Worm (Caenorhabditis elegans): ENCODE results near the gene rgs-11.
"Not testable (repeated sequence)": the region's sequence is repeated elsewhere in the genome, so short reads cannot be mapped to it uniquely, and the experiment has no call there.

The rgs-11 gene

DNA sequence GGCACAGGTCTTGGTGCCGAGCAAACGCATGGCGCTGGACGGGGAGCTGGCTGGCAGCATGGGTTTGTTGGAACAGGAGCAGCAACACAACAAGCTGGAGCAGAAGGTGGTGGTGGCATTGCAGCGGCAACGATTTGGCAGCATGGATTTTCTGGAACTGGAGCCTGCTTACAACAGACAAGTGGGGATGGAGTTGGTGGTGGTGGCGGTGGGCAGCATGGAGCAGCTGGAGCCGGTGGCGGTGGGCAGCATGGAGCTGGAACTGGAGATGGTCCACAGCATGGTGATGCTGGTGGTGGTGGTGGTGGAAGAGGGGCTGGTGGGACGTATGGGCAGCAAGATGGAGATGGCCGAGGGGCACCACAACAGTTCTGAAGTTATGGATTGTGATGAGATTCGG is 3.5 kb upstream of the rgs-11 start:
- TF ChIP-seq alr-1 (tag; optimal IDR thresholded peaks at IDR 0.05) (no peak), F13H6.1 (tag; optimal IDR thresholded peaks at IDR 0.05) (no peak), mbf-1 (tag; optimal IDR thresholded peaks at IDR 0.05) (no peak), skn-1 (tag; optimal IDR thresholded peaks at IDR 0.05) (no peak), nhr-6 (tag; optimal IDR thresholded peaks at IDR 0.05) (no peak), unc-55 (GFP tag; optimal IDR thresholded peaks at IDR 0.05) (no peak), sma-3 (GFP tag; optimal IDR thresholded peaks at IDR 0.05) (no peak), unc-62 (GFP tag; optimal IDR thresholded peaks at IDR 0.05) (no peak), unc-39 (tag; optimal IDR thresholded peaks at IDR 0.05) (no peak), lin-11 (tag; optimal IDR thresholded peaks at IDR 0.05) (no peak), zag-1 (tag; optimal IDR thresholded peaks at IDR 0.05) (no peak), ztf-1 (GFP tag; conservative IDR thresholded peaks at IDR 0.05) (no peak), peb-1 (tag; optimal IDR thresholded peaks at IDR 0.05) (no peak), nhr-12 (tag; optimal IDR thresholded peaks at IDR 0.05) (no peak), blmp-1 (tag; optimal IDR thresholded peaks at IDR 0.05; ENCODE audit: insufficient read depth) (no peak)

DNA sequence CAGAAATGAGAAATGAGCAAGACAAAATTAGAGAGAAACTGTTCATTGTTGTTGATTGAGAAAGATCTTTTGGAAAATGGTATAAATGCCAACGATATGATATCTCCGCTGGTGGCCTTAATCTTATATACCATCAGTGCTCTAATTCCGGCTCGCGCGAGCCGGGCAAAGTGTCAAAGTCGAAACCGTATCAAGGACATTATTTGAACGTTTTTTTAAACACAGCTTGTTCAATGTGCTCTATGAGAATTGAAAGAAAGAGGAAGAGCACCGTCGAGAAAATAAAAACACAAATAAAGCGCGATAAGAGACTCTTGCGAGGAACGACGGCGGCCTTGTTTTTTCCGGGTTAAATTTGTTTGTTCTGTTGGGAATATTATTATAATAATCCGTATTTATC is 2.9 kb upstream of the rgs-11 start, which contains the start of gene idpp-3:
TSS of gene idpp-3 (minus strand) at position 101 of the 400 bp plus-strand sequence.
- TF ChIP-seq nhr-6 (tag; optimal IDR thresholded peaks at IDR 0.05) (no peak), F13H6.1 (tag; optimal IDR thresholded peaks at IDR 0.05) (no peak), C34F6.9 (tag; optimal IDR thresholded peaks at IDR 0.05) (no peak), R02D3.7 (tag; optimal IDR thresholded peaks at IDR 0.05) (no peak), sem-4 (tag; optimal IDR thresholded peaks at IDR 0.05) (no peak), nhr-129 (tag; optimal IDR thresholded peaks at IDR 0.05) (no peak), mab-5 (tag; optimal IDR thresholded peaks at IDR 0.05) (no peak), lin-11 (tag; optimal IDR thresholded peaks at IDR 0.05) (no peak)

DNA sequence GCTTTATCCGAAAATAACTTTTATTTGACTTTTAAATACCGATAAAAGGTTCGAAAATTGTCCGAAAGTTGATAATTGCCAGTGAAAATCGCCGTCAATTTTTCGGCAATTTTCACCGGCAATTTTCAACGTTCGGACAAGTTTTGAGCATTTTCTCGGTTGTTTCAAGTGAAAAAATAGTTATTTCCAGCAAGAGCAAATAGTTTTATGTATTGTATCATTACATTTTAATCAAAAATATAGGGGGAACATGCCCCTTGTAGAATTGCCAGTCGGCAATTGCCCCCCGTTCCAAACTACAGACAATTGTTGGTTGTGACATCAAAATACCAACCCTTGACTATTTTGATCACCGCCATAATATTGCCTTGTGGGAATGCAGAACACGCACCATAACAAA is 1.9 kb upstream of the rgs-11 start, which contains the start of gene rgs-10:
TSS of gene rgs-10 (plus strand) at position 301 of the 400 bp plus-strand sequence.
- TF ChIP-seq nhr-25 (tag; optimal IDR thresholded peaks at IDR 0.05): no peak
- no peak for TF ChIP-seq peb-1 (tag; optimal IDR thresholded peaks at IDR 0.05)

- TF ChIP-seq ceh-82 (tag; optimal IDR thresholded peaks at IDR 0.05) (no peak), nhr-21 (tag; optimal IDR thresholded peaks at IDR 0.05) (no peak), ceh-16 (tag; optimal IDR thresholded peaks at IDR 0.05) (no peak), sma-9 (GFP tag; optimal IDR thresholded peaks at IDR 0.05) (no peak), sma-9 (tag; optimal IDR thresholded peaks at IDR 0.05) (no peak), skn-1 (tag; optimal IDR thresholded peaks at IDR 0.05) (no peak), nhr-12 (tag; optimal IDR thresholded peaks at IDR 0.05) (no peak), ztf-11 (tag; optimal IDR thresholded peaks at IDR 0.05) (no peak), nhr-6 (tag; optimal IDR thresholded peaks at IDR 0.05) (no peak), ama-1 (optimal IDR thresholded peaks at IDR 0.05) (no peak), fos-1 (tag; optimal IDR thresholded peaks at IDR 0.05) (no peak), C34F6.9 (tag; optimal IDR thresholded peaks at IDR 0.05) (no peak), gmeb-1 (tag; optimal IDR thresholded peaks at IDR 0.05) (no peak), R02D3.7 (tag; optimal IDR thresholded peaks at IDR 0.05) (no peak), F13H6.1 (tag; optimal IDR thresholded peaks at IDR 0.05) (no peak), zag-1 (tag; optimal IDR thresholded peaks at IDR 0.05) (no peak)
Observed at ce11 chrX:14965761-14966160, 1.4 kb downstream of the rgs-11 start, which contains the start of gene F45B8.5. Gene F45B8.5 (plus strand): TSS chrX:14966061.

DNA sequence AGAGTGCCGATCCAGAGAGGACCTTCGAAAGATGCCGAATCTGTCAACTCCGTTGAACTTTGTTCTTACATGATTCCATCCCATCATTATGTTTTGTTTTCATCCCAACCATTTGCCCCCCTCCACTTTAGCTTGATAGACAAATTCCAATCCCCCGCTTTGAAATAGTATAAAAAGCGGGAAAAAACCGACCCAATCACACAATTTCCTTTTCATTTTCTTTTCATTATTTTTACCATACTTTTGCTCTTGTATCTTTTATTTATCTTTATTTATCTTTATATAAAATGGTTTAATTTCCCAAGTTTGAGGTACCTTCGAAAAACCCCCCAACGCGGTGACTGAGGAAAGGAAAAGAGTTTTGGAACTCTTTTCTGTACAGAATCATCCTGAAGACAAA is 2.2 kb downstream of the rgs-11 start, which contains the start of gene F20D1.22:
TSS of gene F20D1.22 (plus strand) at position 301 of the 400 bp plus-strand sequence.
- TF ChIP-seq gmeb-1, zag-1, nhr-23 (tag; optimal IDR thresholded peaks at IDR 0.05): not testable (repeated sequence)

- TF ChIP-seq unc-55 (GFP tag; optimal IDR thresholded peaks at IDR 0.05) (no peak), F13H6.1 (tag; optimal IDR thresholded peaks at IDR 0.05) (no peak), fos-1 (tag; optimal IDR thresholded peaks at IDR 0.05) (no peak), zag-1 (tag; optimal IDR thresholded peaks at IDR 0.05) (no peak), elt-3 (tag; optimal IDR thresholded peaks at IDR 0.05) (no peak), unc-62 (GFP tag; optimal IDR thresholded peaks at IDR 0.05) (no peak), nhr-77 (tag; optimal IDR thresholded peaks at IDR 0.05) (no peak), lin-39 (tag; optimal IDR thresholded peaks at IDR 0.05) (no peak), nhr-6 (tag; optimal IDR thresholded peaks at IDR 0.05) (no peak), nhr-21 (tag; optimal IDR thresholded peaks at IDR 0.05) (no peak), peb-1 (tag; optimal IDR thresholded peaks at IDR 0.05) (no peak), aly-2 (tag; optimal IDR thresholded peaks at IDR 0.05) (no peak), unc-39 (tag; optimal IDR thresholded peaks at IDR 0.05) (no peak), nhr-11 (tag; optimal IDR thresholded peaks at IDR 0.05) (no peak), ztf-4 (tag; optimal IDR thresholded peaks at IDR 0.05) (no peak), lsy-2 (tag; optimal IDR thresholded peaks at IDR 0.05) (no peak), ztf-1 (GFP tag; conservative IDR thresholded peaks at IDR 0.05) (no peak)
Observed at ce11 chrX:14969615-14970014, 5.3 kb downstream of the rgs-11 start.

Measured in whole organism, L2 larva.